Worm (Caenorhabditis elegans): ENCODE data around the gene kdin-1.

DNA sequence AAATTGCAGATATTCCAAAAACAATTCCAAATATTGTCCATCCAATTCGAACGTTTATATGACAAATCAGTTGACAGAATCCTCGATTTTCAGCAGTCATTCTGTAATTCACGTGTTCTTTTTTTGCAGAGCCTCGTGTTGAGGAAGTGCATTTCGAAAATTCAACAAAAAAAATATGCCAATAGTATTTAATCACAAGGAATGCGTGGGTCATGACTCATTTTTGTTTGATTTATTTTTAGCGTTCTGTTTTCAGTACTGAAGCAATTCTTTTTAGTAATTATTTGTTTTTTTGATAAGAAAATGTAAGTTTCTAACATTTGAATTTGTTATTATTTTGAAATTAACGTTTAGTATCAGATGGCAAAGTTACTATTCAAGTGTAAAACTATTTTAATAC is 7.6 kb upstream of the kdin-1 start, which contains the start of gene hrg-4:
- TF ChIP-seq unc-39 (tag; optimal IDR thresholded peaks at IDR 0.05) (no peak), drap-1 (GFP tag; optimal IDR thresholded peaks at IDR 0.05) (no peak), sptf-1 (tag; optimal IDR thresholded peaks at IDR 0.05) (no peak), hlh-1 (tag; optimal IDR thresholded peaks at IDR 0.05) (no peak)
